Fruit fly (Drosophila melanogaster) ovary, adult (tissue): ENCODE data around the gene obe.
A peak's percentile ranks its signal among the peaks of the same experiment; 100 is the strongest.

Source experiments
- CG17801 ChIP-seq: fragments of 200-800 bp; optimal IDR thresholded peaks from 2 replicates; lab custom pipeline; 2019; ENCODE audit warnings: missing biosample characterization, mild to moderate bottlenecking, missing genetic modification characterization, moderate library complexity; ENCODE audit not compliant: partially characterized antibody

The obe gene

DNA sequence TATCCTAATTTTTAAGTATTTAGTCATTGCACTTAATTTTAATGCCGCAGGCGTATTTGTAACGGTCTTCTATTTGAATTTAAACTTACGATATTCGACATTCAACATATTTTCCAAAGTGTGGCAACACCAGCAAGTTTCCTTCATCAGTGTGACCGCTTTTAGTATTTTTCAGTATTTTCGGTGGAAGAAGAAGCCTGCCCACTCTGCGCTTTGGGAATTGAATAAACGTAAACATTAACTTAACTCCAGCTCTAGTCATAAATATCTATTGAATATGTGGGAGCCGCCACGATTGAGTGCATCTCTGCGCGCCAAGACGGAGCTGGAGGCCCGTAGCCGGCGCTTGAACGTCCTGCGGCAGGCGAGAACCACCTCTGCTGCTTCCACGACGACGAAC lies at the start of gene obe:
Gene obe, plus strand, starts transcription at position 185 of the 400 bp plus-strand sequence.
- no peak for TF ChIP-seq CG17801

DNA sequence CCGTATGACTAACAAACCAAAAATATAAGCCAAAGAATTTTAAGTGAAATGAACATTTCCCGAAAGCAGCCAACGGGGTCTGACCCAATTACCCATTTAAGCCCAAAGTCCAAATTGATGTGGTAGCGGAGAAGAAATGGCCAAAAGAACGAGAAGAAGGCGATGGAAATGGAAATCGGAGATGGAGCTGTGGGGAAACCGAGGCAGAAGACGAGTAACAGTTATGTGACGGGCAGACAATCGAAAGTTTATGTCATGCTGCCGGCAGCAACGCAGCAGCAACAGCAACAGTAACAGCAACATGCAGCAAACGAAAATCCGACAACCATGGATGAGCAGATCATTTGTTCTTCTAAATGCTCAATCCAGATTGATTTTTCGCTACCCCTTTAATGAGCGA lies 49.1 kb upstream of the obe start:
- TF ChIP-seq CG17801, result no peak

DNA sequence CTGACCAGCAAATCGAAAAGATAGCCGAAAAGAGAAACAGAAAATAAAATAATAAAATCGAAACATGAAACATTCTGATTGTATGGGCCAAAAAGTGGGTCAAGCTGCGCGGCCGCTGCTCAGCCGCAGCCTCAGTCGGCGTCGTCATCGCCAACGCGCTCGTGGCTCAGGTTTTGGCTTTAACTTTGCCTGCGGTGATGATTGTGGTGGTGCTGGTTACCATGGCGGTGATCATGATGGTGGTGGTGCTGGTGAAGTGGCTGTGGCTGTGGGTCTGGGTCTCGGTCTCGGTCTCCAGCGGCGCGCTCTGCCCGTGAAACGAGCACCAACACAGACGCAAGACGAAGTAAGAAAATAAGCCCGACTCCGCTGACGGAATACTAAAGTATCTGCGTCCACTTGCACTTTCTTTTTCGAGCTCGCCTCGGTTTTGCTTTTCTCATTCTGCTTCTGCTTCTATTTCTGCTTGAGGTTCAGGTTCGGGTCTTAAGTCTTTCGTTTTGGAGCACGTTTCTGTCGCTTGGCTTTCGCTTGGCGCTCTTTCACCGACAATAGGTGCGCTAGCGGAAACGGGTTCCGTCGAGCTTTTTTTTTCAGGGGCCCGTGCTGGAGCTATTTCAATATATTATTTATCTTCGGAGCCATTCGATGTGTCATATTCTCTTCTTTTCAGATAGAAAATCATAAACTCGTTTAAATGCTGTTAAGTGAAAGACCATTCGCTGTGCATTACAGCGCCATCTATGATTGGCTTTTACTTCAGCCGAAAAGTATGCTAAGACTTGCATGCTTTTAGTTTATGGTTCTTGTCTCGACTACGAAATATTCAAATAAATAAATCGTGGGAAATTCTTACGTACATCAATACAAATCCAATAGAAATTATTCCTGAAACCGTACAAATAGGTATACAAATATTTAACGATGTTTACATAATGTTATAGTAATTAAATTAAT lies 48.1 kb upstream of the obe start:
- no peak for TF ChIP-seq CG17801

DNA sequence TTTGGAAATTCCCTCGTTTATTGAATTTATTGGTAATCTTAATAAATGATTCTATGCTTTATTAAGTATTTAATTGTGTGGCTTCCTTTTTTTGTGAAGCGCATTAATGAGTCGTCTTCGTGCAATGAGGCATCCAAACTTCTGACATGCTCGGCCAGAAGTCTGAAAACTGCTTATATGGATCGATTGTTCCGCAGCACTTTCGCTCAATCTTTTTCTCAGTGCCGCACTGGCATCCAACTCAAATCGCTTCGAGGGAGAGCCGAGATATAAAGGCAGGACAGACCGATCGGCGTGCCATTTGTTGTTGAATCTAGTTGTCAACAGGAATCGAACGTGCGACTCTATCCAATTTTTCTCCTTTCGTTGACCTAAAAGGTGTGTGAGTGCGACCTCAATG lies 46.2 kb upstream of the obe start, which contains the start of gene Act88F:
Gene Act88F, plus strand, starts transcription at position 301 of the 400 bp plus-strand sequence.
- TF ChIP-seq CG17801, result no peak

DNA sequence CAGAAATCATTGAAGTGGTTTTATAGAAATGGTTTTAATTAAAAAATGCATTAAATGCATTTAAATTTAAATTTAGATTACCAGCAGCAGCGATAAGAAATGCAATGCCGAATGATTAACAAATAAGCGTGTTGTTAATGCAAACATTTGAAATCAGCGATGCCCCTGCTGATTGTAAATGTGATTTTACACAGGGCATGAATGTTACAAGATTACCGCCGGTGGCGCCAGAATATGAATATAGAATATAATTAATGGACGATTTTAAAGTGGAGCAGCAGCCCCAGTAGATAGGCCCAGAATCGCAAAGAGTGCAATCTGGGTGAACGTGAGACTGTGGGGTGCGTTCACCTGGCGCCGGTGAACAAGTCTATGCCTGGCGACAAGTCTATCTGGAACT lies 39.7 kb upstream of the obe start:
- no peak for TF ChIP-seq CG17801

DNA sequence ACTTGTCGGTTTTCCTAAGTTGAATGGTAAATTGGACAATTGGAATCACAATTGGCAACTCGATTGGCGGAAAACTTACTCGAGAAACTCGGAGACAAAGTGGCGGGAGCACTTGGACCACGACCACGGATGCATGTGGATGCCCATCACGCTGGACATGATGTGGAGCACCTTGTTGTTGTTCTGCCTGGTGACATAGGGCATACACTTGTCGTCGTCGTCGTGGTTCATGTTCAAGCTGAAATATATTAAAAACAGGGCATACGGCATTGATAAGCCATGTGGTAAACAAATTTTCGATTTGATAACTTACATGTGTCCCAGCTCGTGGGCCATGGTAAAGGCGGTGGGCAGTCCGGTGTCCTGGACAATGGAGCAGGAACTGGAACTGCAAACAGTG lies 38.1 kb upstream of the obe start:
- TF ChIP-seq CG17801, result no peak

DNA sequence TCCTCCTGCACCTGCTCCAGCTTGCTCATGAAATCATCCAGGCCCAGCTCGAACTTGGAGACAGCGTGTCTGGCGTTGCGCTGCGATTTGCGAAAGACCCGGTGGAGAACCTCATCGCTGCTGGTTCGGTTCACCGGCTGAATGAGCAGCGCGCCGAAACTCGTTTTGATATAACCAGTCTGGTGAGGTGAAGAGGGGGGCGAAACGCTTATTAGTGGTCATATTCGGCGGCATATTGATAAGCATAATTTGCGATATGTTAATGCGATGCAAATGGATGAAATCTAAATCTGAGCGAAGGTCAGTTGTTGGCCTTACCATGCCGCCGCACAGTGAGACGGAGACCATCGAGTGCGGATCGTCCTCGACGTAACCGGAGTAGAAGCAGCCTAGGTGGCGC lies 37.2 kb upstream of the obe start:
- TF ChIP-seq CG17801, result no peak

DNA sequence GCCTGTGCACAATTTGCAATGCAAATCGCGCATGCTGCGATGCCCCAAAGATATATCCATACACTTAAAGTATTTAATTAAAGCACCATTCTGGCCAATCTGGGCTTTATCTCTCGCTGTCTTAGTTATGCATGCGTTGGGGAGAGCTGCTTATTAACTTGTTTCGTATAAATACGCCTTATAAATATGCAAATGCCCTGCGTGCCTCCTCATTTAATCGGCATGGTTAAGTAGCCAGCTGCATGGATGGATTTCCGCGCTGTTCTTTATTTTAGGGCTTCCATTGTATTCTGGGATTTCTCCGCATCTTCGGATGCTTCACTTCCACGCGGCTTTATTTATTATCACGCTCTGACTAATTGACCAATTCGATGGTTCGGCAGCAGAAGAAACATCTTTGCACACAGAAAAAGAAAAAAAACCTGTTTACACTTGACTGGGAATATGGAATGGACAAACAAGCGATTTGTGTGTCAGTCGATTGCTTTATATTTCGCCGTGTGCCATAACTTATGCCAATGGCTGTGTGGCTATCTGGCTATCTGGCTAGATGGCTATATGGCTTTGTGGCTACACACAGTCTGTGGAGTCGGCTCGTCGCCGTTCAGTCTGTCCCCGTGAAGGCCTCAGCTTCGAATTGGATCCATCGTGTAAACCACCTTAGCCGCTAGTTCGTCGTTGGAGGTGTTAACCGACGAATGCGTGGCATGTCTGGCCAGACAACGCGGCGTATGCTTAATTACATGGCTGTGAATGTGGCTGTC lies 34.3 kb upstream of the obe start:
- no peak for TF ChIP-seq CG17801

DNA sequence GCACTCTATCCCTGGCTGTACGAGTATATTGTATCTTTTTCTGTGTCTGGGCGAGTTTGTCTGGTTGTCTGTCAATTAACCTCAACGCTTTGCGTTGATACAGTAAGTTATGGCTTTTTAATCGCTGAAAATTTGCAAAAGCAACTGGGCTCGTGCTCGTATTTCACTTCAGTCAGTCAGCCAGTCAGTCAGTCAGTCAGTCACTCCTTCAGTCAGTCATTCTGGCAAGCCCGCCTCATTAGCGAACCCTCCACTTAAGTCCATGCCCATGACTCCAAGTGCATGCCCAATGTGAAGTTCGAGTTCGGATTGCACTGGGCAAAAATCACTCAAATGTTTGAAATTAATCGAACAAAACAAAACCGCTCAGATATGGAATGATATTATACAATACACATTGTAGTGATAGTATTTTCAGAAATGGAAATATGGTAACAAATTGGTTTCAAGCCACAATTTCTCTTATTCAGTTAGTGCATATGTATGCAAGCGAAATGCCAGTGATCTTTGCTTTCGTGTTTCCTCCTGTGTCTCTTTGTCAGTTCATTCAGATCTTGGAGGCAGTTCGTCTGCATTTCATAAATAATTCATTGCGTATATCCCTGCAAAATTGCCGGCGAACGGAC lies 28.4 kb upstream of the obe start:
- TF ChIP-seq CG17801, result no peak

DNA sequence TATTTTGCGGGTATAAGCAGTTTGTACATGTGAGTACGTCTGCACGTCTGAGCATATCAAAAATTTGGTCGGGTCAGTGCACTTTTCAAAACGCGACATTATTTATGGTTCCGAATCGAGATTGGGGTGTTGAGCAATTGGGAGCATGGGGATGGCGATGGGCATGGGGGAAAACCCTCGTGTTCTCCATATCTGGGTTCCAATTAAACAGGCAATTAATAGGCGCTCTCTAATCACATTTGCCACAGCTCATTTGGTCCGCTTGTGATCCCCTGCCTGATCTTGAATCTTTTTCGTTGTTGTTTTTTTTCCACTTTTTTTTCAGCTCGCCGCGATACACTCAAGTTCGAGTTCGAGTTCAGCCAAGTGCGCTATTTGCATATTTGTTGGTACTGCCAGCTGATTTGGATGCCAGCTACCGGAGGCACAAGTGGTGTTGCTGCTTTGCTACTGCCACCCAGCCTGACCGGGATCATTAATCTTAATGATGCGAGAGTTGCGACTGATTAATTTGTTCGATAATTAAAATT lies 27.6 kb upstream of the obe start:
- TF ChIP-seq CG17801, result no peak

DNA sequence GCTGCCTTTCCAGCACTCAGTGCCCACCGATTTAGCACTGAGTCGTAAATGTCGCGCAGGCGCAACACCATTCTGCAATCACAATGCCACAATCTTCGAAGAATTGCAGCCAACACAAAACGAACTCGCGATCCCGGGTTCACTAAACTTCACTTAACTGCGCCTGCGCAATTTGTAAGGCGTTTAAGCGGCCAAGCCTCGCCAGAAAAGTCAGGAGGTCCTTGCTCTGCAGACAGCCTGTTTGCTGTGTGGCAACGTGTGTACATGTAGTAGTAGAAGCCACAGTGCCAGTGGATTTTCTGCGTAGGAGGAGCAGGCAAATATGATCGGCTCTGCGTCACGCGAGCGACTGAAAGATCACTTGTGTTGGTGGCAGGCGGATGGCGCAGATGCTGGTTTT lies 22.7 kb upstream of the obe start:
- TF ChIP-seq CG17801, result no peak

DNA sequence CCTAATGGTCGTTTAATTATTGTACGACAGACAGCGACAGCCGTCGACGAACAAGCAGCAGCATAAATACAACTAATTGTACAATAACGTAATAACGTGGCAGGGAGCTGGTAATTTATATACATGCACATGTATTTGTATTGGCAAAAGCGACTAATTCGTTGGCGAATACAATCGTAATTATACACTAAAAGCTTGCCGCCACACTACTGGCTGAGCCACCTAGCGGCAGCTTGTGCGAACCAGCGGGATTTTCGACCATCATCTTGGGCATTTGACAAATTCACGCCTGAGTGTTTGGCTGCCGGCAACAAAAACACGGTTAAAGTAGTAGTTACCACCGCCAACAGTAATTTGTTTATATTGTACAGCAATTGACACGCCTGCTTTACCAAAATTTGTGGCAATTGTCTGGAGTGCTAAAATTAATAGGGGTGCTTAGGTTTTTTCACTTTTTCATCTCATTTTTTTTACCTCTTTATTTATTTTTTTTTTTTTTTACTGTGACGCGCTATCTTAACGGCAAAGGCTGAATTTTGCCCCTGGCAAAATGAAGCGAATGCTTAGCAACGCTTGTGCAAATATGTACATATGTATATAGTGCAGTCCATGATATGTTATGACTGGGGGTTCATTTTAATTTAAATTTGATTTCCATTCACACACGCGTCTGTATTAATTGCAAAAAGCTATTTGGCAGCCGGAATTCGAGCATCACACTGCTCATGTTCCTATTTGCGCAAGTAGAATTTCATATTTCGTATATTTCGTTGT lies 17.7 kb upstream of the obe start:
- no peak for TF ChIP-seq CG17801

DNA sequence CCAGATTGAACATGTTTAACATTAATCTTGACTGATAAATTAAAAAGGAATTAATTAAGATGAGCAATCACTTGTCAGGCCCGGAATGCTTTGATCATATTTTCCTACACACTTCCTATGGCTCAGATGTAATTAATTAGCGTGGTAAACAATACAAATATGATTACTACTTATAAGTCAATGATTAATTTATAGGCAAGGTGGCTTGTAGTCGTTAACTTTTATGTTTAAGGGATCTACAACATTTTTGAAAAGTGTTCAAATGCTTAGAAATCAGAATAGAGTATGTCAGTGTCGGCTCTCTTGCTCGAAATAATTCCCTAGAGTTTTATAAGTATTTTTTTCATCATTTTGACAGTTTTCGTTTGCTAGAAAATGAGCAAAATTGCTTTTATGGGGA lies 14.1 kb upstream of the obe start:
- no peak for TF ChIP-seq CG17801

DNA sequence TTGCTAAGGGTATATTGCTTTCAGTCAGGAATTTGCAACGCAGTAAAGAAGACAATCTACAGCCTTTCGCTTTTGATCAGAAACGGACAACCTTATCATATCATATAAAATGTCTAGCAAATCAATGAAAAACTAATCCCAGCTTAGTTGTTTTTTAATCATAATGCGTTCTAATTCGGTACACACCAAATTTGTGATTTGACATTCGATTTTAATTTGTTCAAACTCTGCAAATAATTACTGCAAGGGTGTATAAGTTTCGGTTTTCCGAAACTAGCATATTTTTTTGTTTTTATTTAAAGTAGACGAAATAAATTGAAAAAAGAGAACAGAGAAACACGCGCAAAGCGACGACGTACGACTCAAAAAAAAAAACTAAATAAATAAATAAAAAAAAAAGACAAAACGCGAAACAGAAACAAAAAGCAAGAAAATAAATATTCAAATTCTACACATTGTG lies 13.1 kb upstream of the obe start:
- TF ChIP-seq CG17801, result peak; percentile 95

DNA sequence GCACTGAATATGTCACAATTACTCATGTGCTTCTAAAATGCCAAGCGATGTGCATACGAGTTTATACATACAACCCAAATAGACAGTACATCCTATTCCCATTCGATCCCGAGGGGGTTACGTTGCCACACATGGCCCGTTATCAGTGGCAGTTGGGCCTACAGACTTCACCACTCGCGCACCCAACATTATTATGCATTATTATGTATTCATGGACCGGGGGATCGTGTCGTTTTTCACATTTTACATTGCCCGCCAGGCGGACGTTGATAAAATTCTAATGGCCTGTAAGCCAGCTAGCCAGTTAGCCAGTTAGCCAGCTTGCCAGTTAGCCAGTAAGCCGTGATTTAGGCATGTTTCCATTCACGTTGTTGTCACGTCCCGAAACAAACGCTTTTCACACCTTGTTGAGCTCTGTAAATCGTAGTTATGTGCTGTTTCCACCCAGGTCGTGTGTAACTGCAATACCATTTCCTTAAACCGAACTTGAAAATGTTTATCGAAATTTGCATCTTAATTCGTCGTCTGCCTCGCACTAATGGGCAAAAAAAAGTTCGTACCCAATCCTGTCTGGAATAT lies 12.4 kb upstream of the obe start:
- no peak for TF ChIP-seq CG17801

DNA sequence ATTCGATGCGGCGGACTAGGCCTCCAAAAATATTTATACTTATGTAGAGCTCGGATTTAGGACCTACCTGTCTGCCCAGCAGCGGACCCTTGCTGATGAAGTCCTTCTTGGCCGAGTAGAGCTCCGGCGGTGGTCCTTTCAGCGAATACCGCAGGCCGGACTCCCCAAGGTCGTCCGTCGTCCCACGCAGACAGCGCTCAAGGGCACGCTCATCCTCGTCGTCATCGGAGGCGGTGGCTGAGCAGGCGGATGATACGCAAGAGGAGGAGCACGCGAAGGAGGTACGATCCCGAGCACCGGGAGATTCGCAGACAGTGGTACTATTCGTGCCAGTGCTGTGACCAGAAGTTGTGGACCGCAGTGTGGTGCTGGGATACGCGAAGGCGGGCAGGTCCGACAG lies 11.0 kb upstream of the obe start:
- TF ChIP-seq CG17801, result no peak
